Worm (Caenorhabditis elegans): Measurements from ENCODE around the gene nhx-4.

- TF ChIP-seq ceh-40 (GFP tag; IDR thresholded peaks at IDR 0.05) (no peak), Y53G8AR.9 (GFP tag; conservative IDR thresholded peaks at IDR 0.05) (no peak), hmg-1.2 (GFP tag; IDR thresholded peaks at IDR 0.05) (no peak), ztf-25 (GFP tag; IDR thresholded peaks at IDR 0.05) (no peak), attf-5 (GFP tag; optimal IDR thresholded peaks at IDR 0.05) (no peak)
These were observed 27.6 kb downstream of the nhx-4 start for ce11 chrX:6941711-6942110.

Measured in whole organism, young adult.